Fruit fly (Drosophila melanogaster): ENCODE results near the gene CAH5.

Gene CAH5

DNA sequence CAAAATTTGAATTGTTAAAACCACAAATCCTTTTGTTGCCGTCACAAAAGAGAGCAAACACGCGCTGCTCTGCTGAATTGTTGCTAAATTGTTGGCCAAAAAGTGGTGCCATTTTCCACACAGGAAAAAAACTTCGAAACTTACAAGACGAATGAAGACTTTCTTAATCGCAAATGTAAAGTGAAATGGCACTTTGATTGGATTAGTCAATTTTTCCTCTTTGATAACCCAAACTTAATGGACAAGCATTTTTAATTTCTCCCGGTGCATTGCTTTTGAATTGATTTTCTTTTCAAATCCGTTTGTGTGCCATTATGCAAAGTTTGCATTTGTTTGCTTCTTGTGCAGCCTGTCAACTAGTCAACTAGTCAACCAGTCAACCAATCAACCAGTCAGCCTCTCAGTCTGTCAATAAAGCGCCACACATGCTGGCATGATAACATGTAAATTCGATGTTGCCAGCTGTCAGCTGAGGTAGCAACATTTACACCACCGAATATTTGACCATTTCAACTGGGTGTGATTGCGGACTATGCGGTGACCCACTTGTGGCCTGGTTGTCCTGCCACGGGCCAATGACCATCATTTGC is 19.2 kb upstream of the CAH5 start (continued):
- TF ChIP-seq hbn (GFP tag; IDR thresholded peaks at IDR 0.05; ENCODE audit: partially characterized antibody) (no peak), Hr3 (GFP tag; optimal IDR thresholded peaks at IDR 0.05) (no peak), Six4 (GFP tag; optimal IDR thresholded peaks at IDR 0.05) (no peak), seq (GFP tag; IDR thresholded peaks at IDR 0.05) (no peak), CG8281 (tag; optimal IDR thresholded peaks at IDR 0.05) (peak; percentile 99), Xrp1 (GFP tag; IDR thresholded peaks at IDR 0.05) (0 out of 2 replicates have a peak, but pooled peaks have one; percentile 18), ci (GFP tag; IDR thresholded peaks at IDR 0.05) (0 out of 3 replicates have a peak, but pooled peaks have one; percentile 25), kay (GFP tag; optimal IDR thresholded peaks at IDR 0.05) (no peak)

DNA sequence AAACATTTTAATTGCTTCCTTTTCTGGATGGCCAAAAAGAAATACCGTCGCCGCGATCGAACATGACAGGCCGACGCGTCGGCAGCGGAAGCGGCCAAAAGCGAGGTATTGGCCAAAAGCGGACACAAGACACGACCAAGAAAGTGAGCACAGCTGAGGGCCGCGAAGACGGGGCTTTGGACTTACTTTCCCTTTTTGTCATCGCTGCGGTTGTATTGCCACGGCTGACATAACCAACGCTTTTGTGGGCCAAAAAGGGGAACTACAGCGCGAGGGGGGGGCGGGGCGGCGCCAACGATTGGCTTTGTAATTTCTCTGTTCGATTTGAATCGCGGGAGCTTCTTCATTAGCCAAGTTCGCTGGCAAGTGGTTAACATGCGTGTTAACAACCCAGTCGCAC is 16.6 kb upstream of the CAH5 start:
- TF ChIP-seq Blimp-1 (GFP tag; optimal IDR thresholded peaks at IDR 0.05) (peak; percentile 92), kni (GFP tag; optimal IDR thresholded peaks at IDR 0.05) (peak; percentile 46), Pdp1 (GFP tag; optimal IDR thresholded peaks at IDR 0.05) (peak in 1 of 2 experiments; percentile 41), Doc3 (GFP tag; IDR thresholded peaks at IDR 0.05; ENCODE audit: partially characterized antibody) (no peak), pros (GFP tag; optimal IDR thresholded peaks at IDR 0.05) (peak; percentile 26), CG11560 (tag; IDR thresholded peaks at IDR 0.05) (0 out of 3 replicates have a peak, but pooled peaks have one; percentile 8)

DNA sequence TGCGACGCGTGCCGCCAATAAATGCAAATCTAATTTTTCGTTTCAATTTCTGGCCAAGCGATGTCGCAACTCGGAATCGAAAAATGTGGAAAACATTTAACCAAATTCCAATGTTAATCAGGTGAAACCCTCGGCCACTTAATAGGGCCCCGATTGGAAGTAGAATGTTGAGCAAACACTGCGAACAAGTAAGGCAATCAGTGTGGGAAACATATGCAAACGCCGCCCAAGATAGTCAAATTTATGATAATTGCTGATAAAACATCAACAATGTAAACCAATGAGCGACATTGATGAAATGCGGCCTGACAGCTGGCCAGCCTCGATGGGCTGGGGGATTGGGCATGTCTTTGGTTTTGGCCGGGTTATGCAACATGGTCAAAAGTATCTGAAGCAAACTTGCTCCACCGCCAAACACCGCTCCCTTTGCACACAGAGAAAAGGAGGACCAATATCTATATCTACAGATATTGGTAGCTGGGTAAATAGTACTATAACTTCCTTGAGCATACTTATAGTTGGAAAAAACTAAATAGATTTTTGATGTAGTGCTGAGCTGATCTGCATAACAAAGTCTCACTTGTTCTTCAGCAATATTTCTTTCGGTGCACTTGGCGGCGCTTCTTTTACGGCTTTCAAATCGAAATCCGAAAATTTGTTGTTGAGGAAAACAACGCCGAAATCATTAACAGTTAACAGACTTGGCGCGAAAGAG is 15.0 kb upstream of the CAH5 start:
- TF ChIP-seq CG10565 (GFP tag; optimal IDR thresholded peaks at IDR 0.05) (no peak), vfl (GFP tag; optimal IDR thresholded peaks at IDR 0.05) (no peak), CG33213 (GFP tag; optimal IDR thresholded peaks at IDR 0.05) (peak; percentile 29), chif (GFP tag; optimal IDR thresholded peaks at IDR 0.05) (peak; percentile 61 to 69), ewg (GFP tag; optimal IDR thresholded peaks at IDR 0.05) (peak; percentile 51), Oaz (GFP tag; IDR thresholded peaks at IDR 0.05) (peak; percentile 72), CG15011 (GFP tag; optimal IDR thresholded peaks at IDR 0.05) (no peak), ems (GFP tag; optimal IDR thresholded peaks at IDR 0.05) (peak; percentile 45), klu (GFP tag; IDR thresholded peaks at IDR 0.05) (peak; percentile 16; the same call in 1 of the 2 replicates), CG1602 (GFP tag; optimal IDR thresholded peaks at IDR 0.05) (peak; percentile 57), jing (GFP tag; optimal IDR thresholded peaks at IDR 0.05) (peak; percentile 45), unpg (GFP tag; optimal IDR thresholded peaks at IDR 0.05) (peak; percentile 79), CG17328 (GFP tag; IDR thresholded peaks at IDR 0.05) (peak; percentile 69), sima (GFP tag; optimal IDR thresholded peaks at IDR 0.05) (no peak), Side (GFP tag; optimal IDR thresholded peaks at IDR 0.05) (peak; percentile 52), CG4404 (GFP tag; IDR thresholded peaks at IDR 0.05) (no peak; the same call in 1 of the 2 replicates), CG13123 (GFP tag; optimal IDR thresholded peaks at IDR 0.05) (peak; percentile 44), Trl (optimal IDR thresholded peaks at IDR 0.05) (no peak), Trl (GFP tag; optimal IDR thresholded peaks at IDR 0.05) (peak; percentile 49), emc (GFP tag; optimal IDR thresholded peaks at IDR 0.05) (no peak), mld (GFP tag; IDR thresholded peaks at IDR 0.05; ENCODE audit: partially characterized antibody) (no peak), Deaf1 (tag; optimal IDR thresholded peaks at IDR 0.05) (peak; percentile 47), phol (tag; optimal IDR thresholded peaks at IDR 0.05) (peak; percentile 82), CG7556 (GFP tag; optimal IDR thresholded peaks at IDR 0.05) (peak; percentile 65), CG7786 (GFP tag; optimal IDR thresholded peaks at IDR 0.05) (peak; percentile 42), CG14014 (GFP tag; IDR thresholded peaks at IDR 0.05) (peak; percentile 78; the same call in 1 of the 2 replicates), her (GFP tag; optimal IDR thresholded peaks at IDR 0.05) (peak; percentile 45), Kr (GFP tag; optimal IDR thresholded peaks at IDR 0.05) (no peak), kay (GFP tag; optimal IDR thresholded peaks at IDR 0.05) (peak; percentile 34), run (tag; optimal IDR thresholded peaks at IDR 0.05) (peak; percentile 60), CG11504 (tag; optimal IDR thresholded peaks at IDR 0.05) (peak; percentile 89), CG12942 (GFP tag; optimal IDR thresholded peaks at IDR 0.05) (peak; percentile 49), CG6254 (GFP tag; optimal IDR thresholded peaks at IDR 0.05) (peak; percentile 62)
